Fruit fly (Drosophila melanogaster) whole organism, embryonic: ENCODE data around the gene mthl9.

Source experiments
- Bgb ChIP-seq: fragments of 200-800 bp; sonication (Bioruptor generic); IDR thresholded peaks from 2 replicates; pipeline ENCODE4 v1.3.6; 2022; ENCODE audit warnings: missing biosample characterization, missing genetic modification characterization; ENCODE audit not compliant: partially characterized antibody
- CG1024 ChIP-seq: fragments of 200-800 bp; sonication (Bioruptor generic); IDR thresholded peaks from 2 replicates; pipeline ENCODE4 v1.3.6; 2022; ENCODE audit warnings: missing biosample characterization, missing genetic modification characterization
- CG10267 ChIP-seq: fragments of 200-800 bp; sonication (Bioruptor generic); optimal IDR thresholded peaks from 2 replicates; lab custom pipeline; 2018; ENCODE audit warnings: missing biosample characterization, mild to moderate bottlenecking, missing genetic modification characterization, moderate library complexity
- CG10431 ChIP-seq: fragments of 200-800 bp; sonication (Bioruptor generic); optimal IDR thresholded peaks from 3 replicates; lab custom pipeline; 2018; ENCODE audit warnings: missing biosample characterization, mild to moderate bottlenecking, missing genetic modification characterization
- CG12155 ChIP-seq: fragments of 200-800 bp; sonication (Bioruptor generic); optimal IDR thresholded peaks from 3 replicates; lab custom pipeline; 2016; ENCODE audit warnings: missing biosample characterization, missing genetic modification characterization
- CG12299 ChIP-seq: fragments of 200-800 bp; sonication (Bioruptor generic); optimal IDR thresholded peaks from 2 replicates; lab custom pipeline; 2018; ENCODE audit warnings: missing biosample characterization, mild to moderate bottlenecking, missing genetic modification characterization
- CG12942 ChIP-seq: fragments of 200-800 bp; sonication (Bioruptor generic); optimal IDR thresholded peaks from 3 replicates; lab custom pipeline; 2016; ENCODE audit warnings: missing biosample characterization, missing genetic modification characterization
- CG13624 ChIP-seq: fragments of 200-800 bp; sonication (Bioruptor generic); optimal IDR thresholded peaks from 2 replicates; lab custom pipeline; 2016; ENCODE audit warnings: missing biosample characterization, missing genetic modification characterization
- CG13775 ChIP-seq: fragments of 200-800 bp; sonication (Bioruptor generic); optimal IDR thresholded peaks from 3 replicates; lab custom pipeline; 2017; ENCODE audit warnings: missing biosample characterization, mild to moderate bottlenecking, missing genetic modification characterization
- CG14441 ChIP-seq: fragments of 200-800 bp; sonication (Bioruptor generic); IDR thresholded peaks from 2 replicates; pipeline ENCODE4 v1.3.6; 2022; ENCODE audit warnings: missing biosample characterization, missing genetic modification characterization
- CG14860 ChIP-seq: fragments of 200-800 bp; sonication (Bioruptor generic); IDR thresholded peaks from 3 replicates; pipeline ENCODE4 v1.3.6; 2022; ENCODE audit warnings: missing biosample characterization, missing genetic modification characterization; ENCODE audit not compliant: partially characterized antibody
- CG15696 ChIP-seq: fragments of 200-800 bp; sonication (Bioruptor generic); optimal IDR thresholded peaks from 2 replicates; lab custom pipeline; 2019; ENCODE audit warnings: missing biosample characterization, mild to moderate bottlenecking, missing genetic modification characterization, moderate library complexity
- CG3065 ChIP-seq: fragments of 200-800 bp; sonication (Bioruptor generic); optimal IDR thresholded peaks from 2 replicates; lab custom pipeline; 2016; ENCODE audit warnings: missing biosample characterization, missing genetic modification characterization
- CG31365 ChIP-seq: fragments of 200-800 bp; sonication (Bioruptor generic); optimal IDR thresholded peaks from 2 replicates; lab custom pipeline; 2018; ENCODE audit warnings: missing biosample characterization, mild to moderate bottlenecking, missing genetic modification characterization
- CG31441 ChIP-seq: fragments of 200-800 bp; sonication (Bioruptor generic); IDR thresholded peaks from 2 replicates; pipeline ENCODE4 v1.3.6; 2022; ENCODE audit warnings: missing biosample characterization, missing genetic modification characterization
- CG32767 ChIP-seq: fragments of 200-800 bp; sonication (Bioruptor generic); IDR thresholded peaks from 2 replicates; pipeline ENCODE4 v1.3.6; 2022; ENCODE audit warnings: missing biosample characterization, missing genetic modification characterization
- CG33557 ChIP-seq: fragments of 200-800 bp; sonication (Bioruptor generic); optimal IDR thresholded peaks from 2 replicates; lab custom pipeline; 2019; ENCODE audit warnings: missing biosample characterization, mild to moderate bottlenecking, missing genetic modification characterization, moderate library complexity
- CG6813 ChIP-seq: fragments of 200-800 bp; sonication (Bioruptor generic); optimal IDR thresholded peaks from 2 replicates; lab custom pipeline; 2017; ENCODE audit warnings: missing biosample characterization, missing genetic modification characterization, mild to moderate bottlenecking, moderate library complexity, missing genetic modification reagents
- CG7745 ChIP-seq: fragments of 200-800 bp; sonication (Bioruptor generic); optimal IDR thresholded peaks from 2 replicates; lab custom pipeline; 2018; ENCODE audit warnings: missing biosample characterization, mild to moderate bottlenecking, missing genetic modification characterization, moderate library complexity
- CG9727 ChIP-seq: fragments of 200-800 bp; sonication (Bioruptor generic); optimal IDR thresholded peaks from 3 replicates; lab custom pipeline; 2017; ENCODE audit warnings: missing biosample characterization, mild to moderate bottlenecking, missing genetic modification characterization
- Dfd ChIP-seq, 2 experiments: fragments of >200 bp; optimal IDR thresholded peaks; 2 replicates each; lab custom pipeline; 2017; ENCODE audit warnings: missing biosample characterization in 2 of 2, missing genetic modification characterization in 2 of 2
- Hand ChIP-seq: fragments of 200-800 bp; sonication (Bioruptor generic); optimal IDR thresholded peaks from 2 replicates; lab custom pipeline; 2017; ENCODE audit warnings: mild to moderate bottlenecking, missing biosample characterization, missing genetic modification reagents, missing genetic modification characterization
- Med ChIP-seq: fragments of 200-800 bp; sonication (Bioruptor generic); peaks from one replicate; lab custom pipeline; 2016; ENCODE audit warnings: missing biosample characterization, missing genetic modification characterization, mild to moderate bottlenecking, inconsistent platforms, moderate library complexity
- Mes4 ChIP-seq: fragments of 200-800 bp; sonication (Bioruptor generic); optimal IDR thresholded peaks from 2 replicates; lab custom pipeline; 2016; ENCODE audit warnings: missing biosample characterization, missing genetic modification characterization
- Tbp ChIP-seq: fragments of >200 bp; optimal IDR thresholded peaks from 2 replicates; lab custom pipeline; 2018; ENCODE audit warnings: missing biosample characterization, missing genetic modification characterization
- Vsx1 ChIP-seq: fragments of 200-800 bp; sonication (Bioruptor generic); optimal IDR thresholded peaks from 2 replicates; lab custom pipeline; 2017; ENCODE audit warnings: missing biosample characterization, mild to moderate bottlenecking, missing genetic modification characterization, missing genetic modification reagents
- YL-1 ChIP-seq: fragments of 200-800 bp; sonication (Bioruptor generic); optimal IDR thresholded peaks from 3 replicates; lab custom pipeline; 2017; ENCODE audit warnings: missing biosample characterization, mild to moderate bottlenecking, missing genetic modification characterization
- bbx ChIP-seq: fragments of 200-800 bp; sonication (Bioruptor generic); IDR thresholded peaks from 2 replicates; pipeline ENCODE4 v1.3.6; 2022; ENCODE audit warnings: missing biosample characterization, missing genetic modification characterization; ENCODE audit not compliant: partially characterized antibody
- bcd ChIP-seq: fragments of 200-800 bp; sonication (Bioruptor generic); optimal IDR thresholded peaks from 2 replicates; lab custom pipeline; 2017; ENCODE audit warnings: missing biosample characterization, mild to moderate bottlenecking, missing genetic modification characterization
- btn ChIP-seq: fragments of 200-800 bp; sonication (Bioruptor generic); optimal IDR thresholded peaks from 2 replicates; lab custom pipeline; 2016; ENCODE audit warnings: missing biosample characterization, missing genetic modification characterization
- cato ChIP-seq: fragments of 200-800 bp; sonication (Bioruptor generic); optimal IDR thresholded peaks from 2 replicates; lab custom pipeline; 2016; ENCODE audit warnings: missing biosample characterization, missing genetic modification characterization, borderline replicate concordance
- chm ChIP-seq: fragments of 200-800 bp; sonication (Bioruptor generic); IDR thresholded peaks from 2 replicates; pipeline ENCODE4 v1.3.6; 2022; ENCODE audit warnings: missing biosample characterization, missing genetic modification characterization
- da ChIP-seq: fragments of 200-800 bp; sonication (Bioruptor generic); optimal IDR thresholded peaks from 2 replicates; lab custom pipeline; 2016; ENCODE audit warnings: missing biosample characterization, missing genetic modification characterization
- dmrt11E ChIP-seq: fragments of 200-800 bp; sonication (Bioruptor generic); optimal IDR thresholded peaks from 3 replicates; lab custom pipeline; 2018; ENCODE audit warnings: missing biosample characterization, mild to moderate bottlenecking, missing genetic modification characterization, moderate library complexity
- fd64A ChIP-seq: fragments of 200-800 bp; sonication (Bioruptor generic); optimal IDR thresholded peaks from 3 replicates; lab custom pipeline; 2018; ENCODE audit warnings: missing biosample characterization, mild to moderate bottlenecking, missing genetic modification characterization
- fru ChIP-seq: fragments of >200 bp; optimal IDR thresholded peaks from 2 replicates; lab custom pipeline; 2017
- gt ChIP-seq: fragments of 200-800 bp; sonication (Bioruptor generic); IDR thresholded peaks from 2 replicates; pipeline ENCODE4 v1.3.6; 2022; ENCODE audit warnings: missing biosample characterization, missing genetic modification characterization
- luna ChIP-seq: fragments of 200-800 bp; sonication (Bioruptor generic); optimal IDR thresholded peaks from 2 replicates; lab custom pipeline; 2016; ENCODE audit warnings: missing biosample characterization, missing genetic modification characterization
- p53 ChIP-seq: fragments of 200-800 bp; sonication (Bioruptor generic); optimal IDR thresholded peaks from 2 replicates; lab custom pipeline; 2016; ENCODE audit warnings: missing biosample characterization, missing genetic modification characterization
- pnt ChIP-seq: fragments of 200-800 bp; sonication (Bioruptor generic); optimal IDR thresholded peaks from 3 replicates; lab custom pipeline; 2016; ENCODE audit warnings: missing biosample characterization, missing genetic modification characterization
- pum ChIP-seq: fragments of 200-800 bp; sonication (Bioruptor generic); optimal IDR thresholded peaks from 2 replicates; lab custom pipeline; 2016; ENCODE audit warnings: missing biosample characterization, missing genetic modification characterization
- ranshi ChIP-seq: fragments of 200-800 bp; sonication (Bioruptor generic); IDR thresholded peaks from 2 replicates; pipeline ENCODE4 v1.3.6; 2022; ENCODE audit warnings: missing biosample characterization, missing genetic modification characterization
- salm ChIP-seq: fragments of 200-800 bp; sonication (Bioruptor generic); optimal IDR thresholded peaks from 2 replicates; lab custom pipeline; 2018; ENCODE audit warnings: missing biosample characterization, mild to moderate bottlenecking, missing genetic modification characterization
- sc ChIP-seq, 3 experiments: fragments of >200 bp in 2 of 3; fragments of 200-800 bp in 1 of 3; sonication (Bioruptor generic) in 1 of 3; optimal IDR thresholded peaks; 2 replicates in 2 of 3; 3 replicates in 1 of 3; lab custom pipeline; 2017; ENCODE audit warnings: mild to moderate bottlenecking in 1 of 3, missing biosample characterization in 1 of 3, missing genetic modification characterization in 1 of 3, missing genetic modification reagents in 1 of 3
- scrt ChIP-seq: fragments of 200-800 bp; sonication (Bioruptor generic); optimal IDR thresholded peaks from 2 replicates; lab custom pipeline; 2018; ENCODE audit warnings: missing biosample characterization, mild to moderate bottlenecking, missing genetic modification characterization, moderate library complexity
- sd ChIP-seq: fragments of 200-800 bp; sonication (Bioruptor generic); optimal IDR thresholded peaks from 3 replicates; lab custom pipeline; 2018; ENCODE audit warnings: missing biosample characterization, mild to moderate bottlenecking, missing genetic modification characterization, moderate library complexity
- sens-2 ChIP-seq: fragments of 200-800 bp; sonication (Bioruptor generic); IDR thresholded peaks from 2 replicates; pipeline ENCODE4 v1.3.6; 2022; ENCODE audit warnings: missing biosample characterization, missing genetic modification characterization
- sisA ChIP-seq: fragments of 200-800 bp; sonication (Bioruptor generic); IDR thresholded peaks from 2 replicates; pipeline ENCODE4 v1.3.6; 2022; ENCODE audit warnings: missing biosample characterization, missing genetic modification characterization
- slbo ChIP-seq: fragments of 200-800 bp; sonication (Bioruptor generic); IDR thresholded peaks from 2 replicates; pipeline ENCODE4 v1.3.6; 2022; ENCODE audit warnings: missing biosample characterization, missing genetic modification characterization

mthl9 gene

dm6 chr3L:347641-348405, 15.7 kb upstream of the mthl9 start (continued):
- TF ChIP-seq bbx (GFP tag; lab: Robert Waterston, UW) (no peak), sisA (GFP tag; lab: Robert Waterston, UW) (peak; percentile 82), Mes4 (GFP tag; lab: Kevin White, UChicago) (peak; percentile 44), CG1024 (GFP tag; lab: Robert Waterston, UW) (peak; percentile 80), Tbp (GFP tag; lab: Kevin White, UChicago) (no peak), scrt (GFP tag; lab: Kevin White, UChicago) (no peak), bcd (GFP tag; lab: Kevin White, UChicago) (peak; percentile 52), CG31365 (tag; lab: Kevin White, UChicago) (peak; percentile 11), CG12155 (GFP tag; lab: Kevin White, UChicago) (peak; percentile 51), chm (peak; percentile 88), CG10431 (GFP tag; lab: Kevin White, UChicago) (peak; percentile 74), CG12942 (GFP tag; lab: Kevin White, UChicago) (peak; percentile 77), cato (GFP tag; lab: Kevin White, UChicago) (peak; percentile 58), CG15696 (tag; lab: Kevin White, UChicago) (peak; percentile 22), sens-2 (GFP tag; lab: Robert Waterston, UW) (peak; percentile 59; the same call in 1 of the 2 replicates), pnt (GFP tag; lab: Kevin White, UChicago) (peak; percentile 82), p53 (GFP tag; lab: Kevin White, UChicago) (peak; percentile 33), Dfd (GFP tag; optimal IDR thresholded peaks at IDR 0.05; lab: Kevin White, UChicago) (no peak), dmrt11E (tag; lab: Kevin White, UChicago) (peak; percentile 80), Hand (no peak), slbo (GFP tag; lab: Robert Waterston, UW) (peak; percentile 62), CG12299 (tag; lab: Kevin White, UChicago) (peak; percentile 43), CG3065 (GFP tag; lab: Kevin White, UChicago) (peak; percentile 43), Vsx1 (GFP tag; lab: Kevin White, UChicago) (no peak), sd (tag; lab: Kevin White, UChicago) (no peak), CG7745 (tag; lab: Kevin White, UChicago) (peak; percentile 4), CG14441 (peak; percentile 63), CG13624 (GFP tag; lab: Kevin White, UChicago) (peak; percentile 15), fru (lab: Kevin White, UChicago) (no peak), CG33557 (peak; percentile 59), btn (GFP tag; lab: Kevin White, UChicago) (peak; percentile 66), luna (GFP tag; lab: Kevin White, UChicago) (no peak), sc (optimal IDR thresholded peaks at IDR 0.05; lab: Kevin White, UChicago) (no peak), sc (GFP tag; optimal IDR thresholded peaks at IDR 0.05; lab: Kevin White, UChicago) (peak; percentile 78), CG32767 (GFP tag; lab: Robert Waterston, UW) (peak; percentile 55; the same call in 1 of the 2 replicates), CG9727 (GFP tag; lab: Kevin White, UChicago) (peak; percentile 72), CG31441 (peak; percentile 72), gt (GFP tag; lab: Robert Waterston, UW) (peak; percentile 24; the same call in 1 of the 2 replicates), Med (GFP tag; lab: Kevin White, UChicago) (peak; percentile 94), YL-1 (GFP tag; lab: Kevin White, UChicago) (no peak), CG14860 (no peak), CG10267 (tag; lab: Kevin White, UChicago) (peak; percentile 67), da (peak; percentile 36), CG6813 (GFP tag; lab: Kevin White, UChicago) (peak; percentile 63), salm (tag; lab: Kevin White, UChicago) (no peak), ranshi (GFP tag; lab: Robert Waterston, UW) (peak; percentile 55; the same call in 1 of the 2 replicates), fd64A (GFP tag; lab: Kevin White, UChicago) (peak; percentile 80), pum (GFP tag; lab: Kevin White, UChicago) (peak; percentile 76), CG13775 (GFP tag; lab: Kevin White, UChicago) (peak; percentile 53), Bgb (GFP tag; lab: Robert Waterston, UW) (no peak)
